Worm (Caenorhabditis elegans) whole organism, late embryonic: ENCODE data around the gene C06E7.2.

ENCODE experiments used
- ama-1 ChIP-seq: fragments of 150-350 bp; optimal IDR thresholded peaks from 2 replicates; lab custom pipeline; 2014
- dve-1 ChIP-seq: sonication (generic microtip); optimal IDR thresholded peaks from 2 replicates; lab custom pipeline; 2017; ENCODE audit warnings: antibody characterized with exemption, mild to moderate bottlenecking, missing genetic modification characterization, missing compliant biosample characterization
- elt-2 ChIP-seq: sonication (generic microtip); optimal IDR thresholded peaks from 2 replicates; lab custom pipeline; 2016; ENCODE audit warnings: missing genetic modification reagents, missing genetic modification characterization, missing compliant biosample characterization
- fkh-10 ChIP-seq: fragments of 150-350 bp; optimal IDR thresholded peaks from 2 replicates; lab custom pipeline; 2014; ENCODE audit warnings: missing biosample characterization, missing genetic modification reagents, missing genetic modification characterization
- hlh-13 ChIP-seq: fragments of 200-800 bp; sonication (Bioruptor generic); optimal IDR thresholded peaks from 2 replicates; lab custom pipeline; 2018; ENCODE audit warnings: mild to moderate bottlenecking, missing genetic modification characterization, missing compliant biosample characterization
- nfya-1 ChIP-seq: sonication (generic microtip); optimal IDR thresholded peaks from 2 replicates; lab custom pipeline; 2017; ENCODE audit warnings: missing genetic modification characterization, mild to moderate bottlenecking, missing compliant biosample characterization, antibody characterized with exemption, moderate library complexity
- pqm-1 ChIP-seq: sonication (generic microtip); optimal IDR thresholded peaks from 2 replicates; lab custom pipeline; 2016; ENCODE audit warnings: missing genetic modification characterization, missing compliant biosample characterization
- unc-42 ChIP-seq: sonication (generic microtip); optimal IDR thresholded peaks from 2 replicates; lab custom pipeline; 2016; ENCODE audit warnings: missing genotype, missing genetic modification characterization, missing compliant biosample characterization

ce11 chrIV:5877246-5877645 is 38.0 kb downstream of the C06E7.2 start, which contains the start of gene srv-21:
- TF ChIP-seq ama-1 (lab: Kevin White, UChicago) (no peak), dve-1 (no peak), fkh-10 (GFP tag; lab: Kevin White, UChicago) (no peak), hlh-13 (GFP tag; lab: Kevin White, UChicago) (no peak), pqm-1 (tag; lab: Kevin White, UChicago) (no peak), nfya-1 (tag; lab: Kevin White, UChicago) (no peak), elt-2 (tag; lab: Kevin White, UChicago) (no peak), unc-42 (tag; lab: Kevin White, UChicago) (no peak)
